Worm (Caenorhabditis elegans) whole organism, L4 larva: Measurements from ENCODE around the gene Y51H4A.8.
A peak's percentile ranks its signal among the peaks of the same experiment; 100 is the strongest.

ENCODE experiments used
- aha-1 ChIP-seq: fragments of 150-350 bp; peaks from one replicate; lab custom pipeline; 2014; ENCODE audit warnings: missing biosample characterization, missing genetic modification characterization
- dve-1 ChIP-seq: sonication (generic microtip); optimal IDR thresholded peaks from 2 replicates; lab custom pipeline; 2017; ENCODE audit warnings: antibody characterized with exemption, mild to moderate bottlenecking, missing genetic modification characterization, missing compliant biosample characterization; ENCODE audit not compliant: insufficient read depth
- nhr-42 ChIP-seq: fragments of 200-800 bp; sonication (Bioruptor generic); IDR thresholded peaks from 2 replicates; pipeline ENCODE4 v1.3.6; 2022; ENCODE audit warnings: missing genetic modification characterization, missing compliant biosample characterization
- snpc-1.2 ChIP-seq: fragments of 200-800 bp; sonication (Bioruptor generic); IDR thresholded peaks from 2 replicates; pipeline ENCODE4 v1.3.6; 2022; ENCODE audit warnings: missing genetic modification reagents, missing genetic modification characterization, missing compliant biosample characterization

The Y51H4A.8 gene

DNA sequence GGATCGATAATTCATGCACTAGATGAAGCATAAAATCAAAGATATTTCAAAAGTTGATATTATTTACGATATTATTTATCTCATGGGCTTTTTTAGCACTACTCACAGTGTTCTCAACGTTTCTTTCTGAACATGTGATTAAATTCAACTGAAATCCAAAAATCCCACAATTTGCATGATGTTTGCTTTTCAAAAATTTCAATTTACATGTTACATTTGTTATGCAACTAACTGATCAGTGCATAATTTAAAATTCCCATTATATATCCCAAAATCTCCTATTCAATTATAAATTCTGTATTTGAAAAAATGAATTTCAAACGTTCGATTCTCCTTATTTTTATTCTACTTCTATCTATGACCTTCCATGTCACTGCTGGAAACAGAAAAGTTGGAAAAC lies 50.0 kb downstream of the Y51H4A.8 start, which contains the start of gene Y51H4A.937:
TSS of gene Y51H4A.937 (plus strand) at position 301 of the 400 bp plus-strand sequence.
- TF ChIP-seq aha-1 (tag; lab: Kevin White, UChicago) (peak; percentile 84), dve-1 (no peak)

DNA sequence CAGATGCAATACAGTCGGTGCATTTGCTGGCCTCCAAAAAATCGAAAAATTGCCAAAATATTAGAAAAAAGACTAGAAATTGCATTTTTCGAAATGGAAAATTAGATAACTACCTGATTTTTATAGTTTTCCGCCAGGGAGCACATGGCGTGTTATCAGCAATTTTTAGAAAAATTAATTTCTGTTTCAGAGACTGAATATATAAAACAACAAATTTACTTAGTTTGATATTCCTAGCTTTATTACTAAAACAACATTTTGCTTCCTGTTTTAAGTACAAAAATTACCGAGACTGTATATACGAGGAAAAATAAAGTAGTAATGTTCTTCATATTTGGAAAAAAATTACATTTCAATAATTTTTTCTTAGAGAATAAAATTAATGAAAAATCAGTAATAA lies 52.3 kb downstream of the Y51H4A.8 start, which contains the start of gene Y51H4A.5:
TSS of gene Y51H4A.5 (minus strand) at position 101 of the 400 bp plus-strand sequence.
- TF ChIP-seq nhr-42 (GFP tag; lab: Robert Waterston, UW) = no peak
- peak; percentile 57; the same call in 1 of the 2 replicates for TF ChIP-seq snpc-1.2
